Worm (Caenorhabditis elegans): ENCODE results near the gene str-15.

ce11 chrV:16420696-16421095 is 37.9 kb downstream of the str-15 start, which contains the start of gene srw-48:
- TF ChIP-seq snpc-4 (tag; optimal IDR thresholded peaks at IDR 0.05) (no peak), elt-3 (tag; optimal IDR thresholded peaks at IDR 0.05) (no peak), elt-1 (tag; optimal IDR thresholded peaks at IDR 0.05; ENCODE audit: borderline replicate concordance, insufficient read depth) (no peak), unc-62 (GFP tag; optimal IDR thresholded peaks at IDR 0.05) (no peak), tbx-8 (GFP tag; optimal IDR thresholded peaks at IDR 0.05) (no peak), pha-4 (tag; optimal IDR thresholded peaks at IDR 0.05) (no peak), ces-1 (GFP tag; optimal IDR thresholded peaks at IDR 0.05) (no peak), nhr-237 (tag; optimal IDR thresholded peaks at IDR 0.05) (no peak), nhr-12 (tag; optimal IDR thresholded peaks at IDR 0.05) (no peak), drap-1 (GFP tag; optimal IDR thresholded peaks at IDR 0.05) (no peak), hlh-1 (tag; optimal IDR thresholded peaks at IDR 0.05) (no peak)

Measured in whole organism, mixed stage, embryonic.